Fruit fly (Drosophila melanogaster) whole organism: Measurements from ENCODE around the gene CecA2.

Experiments
- CG8478 ChIP-seq: fragments of >200 bp; optimal IDR thresholded peaks from 2 replicates; lab custom pipeline; 2018; ENCODE audit warnings: inconsistent platforms
- Dll ChIP-seq: fragments of >200 bp; optimal IDR thresholded peaks from 2 replicates; lab custom pipeline; 2017
- pan ChIP-seq: fragments of >200 bp; optimal IDR thresholded peaks from 2 replicates; lab custom pipeline; 2017
- usp ChIP-seq: fragments of >200 bp; optimal IDR thresholded peaks from 2 replicates; lab custom pipeline; 2017; ENCODE audit warnings: missing biosample characterization, missing genetic modification characterization, mixed read lengths

- no peak for TF ChIP-seq Dll (lab: Kevin White, UChicago)
- TF ChIP-seq pan (lab: Kevin White, UChicago): no peak
- no peak for TF ChIP-seq CG8478 (lab: Kevin White, UChicago)
- no peak for TF ChIP-seq usp (GFP tag; lab: Kevin White, UChicago)
These were observed 12.6 kb downstream of the CecA2 start for dm6 chr3R:30224577-30224976.
